Fruit fly (Drosophila melanogaster): ENCODE measurements around the gene CG31601.

Gene CG31601

DNA sequence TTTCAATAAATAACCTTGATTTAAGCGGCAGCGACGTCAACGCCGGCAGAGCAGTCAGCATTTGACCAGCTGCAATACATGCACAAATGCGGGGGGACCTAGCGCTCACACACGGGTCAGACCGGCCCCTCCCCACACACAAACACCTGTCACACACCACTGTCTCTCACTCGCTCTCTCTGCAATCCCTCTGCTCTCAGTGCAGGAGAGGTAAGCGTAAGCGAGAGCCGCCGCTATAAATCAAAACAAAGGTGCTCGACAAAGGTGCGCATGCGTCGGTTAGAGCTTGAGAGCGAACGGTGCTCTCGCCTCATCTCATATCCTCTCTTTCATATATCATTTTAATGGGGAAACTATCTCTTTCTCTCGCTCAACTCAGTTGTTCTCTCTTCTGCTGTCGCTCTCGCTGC is 24.8 kb downstream of the CG31601 start, which contains the start of gene tio:
Gene tio (plus strand): TSS at position 348 of the 410 bp plus-strand sequence.
- no peak for TF ChIP-seq lola (GFP tag; optimal IDR thresholded peaks at IDR 0.05)
- no peak for TF ChIP-seq CG43689 (GFP tag; IDR thresholded peaks at IDR 0.05)
- peak; percentile 51; the same call in 1 of the 2 replicates for TF ChIP-seq CG32532 (GFP tag; IDR thresholded peaks at IDR 0.05)
- TF ChIP-seq Atf6 (GFP tag; IDR thresholded peaks at IDR 0.05) = 0 out of 2 replicates have a peak, but pooled peaks have one; percentile 23
- no peak for TF ChIP-seq CG31365 (tag; optimal IDR thresholded peaks at IDR 0.05)
- TF ChIP-seq Drgx (GFP tag; IDR thresholded peaks at IDR 0.05) = 0 out of 2 replicates have a peak, but pooled peaks have one; percentile 36
- TF ChIP-seq z (GFP tag; IDR thresholded peaks at IDR 0.05) = peak; percentile 84
- peak; percentile 83 for TF ChIP-seq Med (GFP tag)
- no peak for TF ChIP-seq eve (GFP tag; optimal IDR thresholded peaks at IDR 0.05)
- TF ChIP-seq pb (GFP tag; optimal IDR thresholded peaks at IDR 0.05) = peak; percentile 17
- TF ChIP-seq sim (GFP tag; IDR thresholded peaks at IDR 0.05) = 0 out of 2 replicates have a peak, but pooled peaks have one; percentile 20
- peak; percentile 43 for TF ChIP-seq HLHmδ (GFP tag; optimal IDR thresholded peaks at IDR 0.05)
- peak; percentile 58 for TF ChIP-seq CG15601 (tag; optimal IDR thresholded peaks at IDR 0.05)
- peak; percentile 76 for TF ChIP-seq zen2 (GFP tag; IDR thresholded peaks at IDR 0.05; ENCODE audit: partially characterized antibody)
- TF ChIP-seq CG3163 (GFP tag; optimal IDR thresholded peaks at IDR 0.05) = peak; percentile 77
- TF ChIP-seq pros (GFP tag; optimal IDR thresholded peaks at IDR 0.05) = no peak
- TF ChIP-seq HLH4C (GFP tag; IDR thresholded peaks at IDR 0.05; ENCODE audit: partially characterized antibody) = no peak
- peak; percentile 81 for TF ChIP-seq Nf-YC (tag; optimal IDR thresholded peaks at IDR 0.05)
- peak; percentile 30; the same call in 1 of the 2 replicates for TF ChIP-seq CG9932 (GFP tag; IDR thresholded peaks at IDR 0.05)
- peak; percentile 32 for TF ChIP-seq Neu2 (GFP tag; optimal IDR thresholded peaks at IDR 0.05; ENCODE audit: borderline replicate concordance)
- TF ChIP-seq pan (optimal IDR thresholded peaks at IDR 0.05) = no peak
- TF ChIP-seq pan (GFP tag; optimal IDR thresholded peaks at IDR 0.05 in 1 of 2, IDR thresholded peaks at IDR 0.05 in 1 of 2) = no peak
- TF ChIP-seq nau (GFP tag; optimal IDR thresholded peaks at IDR 0.05) = peak; percentile 22
- TF ChIP-seq yki (optimal IDR thresholded peaks at IDR 0.05) = peak; percentile 99
- TF ChIP-seq chn (GFP tag; optimal IDR thresholded peaks at IDR 0.05) = peak; percentile 19
- peak; percentile 44 for TF ChIP-seq sens (GFP tag)
- no peak for TF ChIP-seq CG14710 (tag; optimal IDR thresholded peaks at IDR 0.05)
- peak; percentile 98 for TF ChIP-seq chinmo (GFP tag; IDR thresholded peaks at IDR 0.05; ENCODE audit: partially characterized antibody)
- TF ChIP-seq hb (GFP tag; IDR thresholded peaks at IDR 0.05; ENCODE audit: partially characterized antibody) = no peak
- peak; percentile 95 for TF ChIP-seq Adf1 (GFP tag; IDR thresholded peaks at IDR 0.05)
- TF ChIP-seq wdn (GFP tag; IDR thresholded peaks at IDR 0.05) = no peak
- TF ChIP-seq tll (GFP tag; optimal IDR thresholded peaks at IDR 0.05) = peak in 1 of 2 experiments; percentile 18
- peak in 1 of 2 experiments; percentile 41 for TF ChIP-seq Hr78 (GFP tag; optimal IDR thresholded peaks at IDR 0.05)
- no peak for TF ChIP-seq CG7786 (GFP tag; optimal IDR thresholded peaks at IDR 0.05)
- TF ChIP-seq lab (GFP tag; optimal IDR thresholded peaks at IDR 0.05) = no peak
- no peak for TF ChIP-seq crc (GFP tag; optimal IDR thresholded peaks at IDR 0.05)
- TF ChIP-seq CG2129 (GFP tag; IDR thresholded peaks at IDR 0.05; ENCODE audit: partially characterized antibody) = peak; percentile 26; the same call in 1 of the 2 replicates
- peak; percentile 71; the same call in 3 of the 4 replicates for TF ChIP-seq Dll (GFP tag; IDR thresholded peaks at IDR 0.05; ENCODE audit: partially characterized antibody)
- TF ChIP-seq lbe (GFP tag; optimal IDR thresholded peaks at IDR 0.05) = peak; percentile 60
- TF ChIP-seq maf-S (GFP tag; optimal IDR thresholded peaks at IDR 0.05) = no peak
- no peak for TF ChIP-seq Oli (tag; optimal IDR thresholded peaks at IDR 0.05)
- no peak for TF ChIP-seq Lim3 (GFP tag; IDR thresholded peaks at IDR 0.05)
- peak; percentile 46 for TF ChIP-seq vvl (GFP tag; IDR thresholded peaks at IDR 0.05)
- peak; percentile 91 for TF ChIP-seq kah (GFP tag; optimal IDR thresholded peaks at IDR 0.05)
- TF ChIP-seq tna (GFP tag; IDR thresholded peaks at IDR 0.05; ENCODE audit: partially characterized antibody) = peak; percentile 35; the same call in 1 of the 2 replicates
- TF ChIP-seq Doc3 (GFP tag; IDR thresholded peaks at IDR 0.05; ENCODE audit: partially characterized antibody) = peak; percentile 62; the same call in 2 of the 3 replicates
- TF ChIP-seq Trl (optimal IDR thresholded peaks at IDR 0.05) = peak; percentile 99 to 100
- TF ChIP-seq Trl (GFP tag; optimal IDR thresholded peaks at IDR 0.05) = peak; percentile 84
- TF ChIP-seq Dref (GFP tag; IDR thresholded peaks at IDR 0.05) = no peak
- peak; percentile 58; the same call in 1 of the 2 replicates for TF ChIP-seq bowl (GFP tag; IDR thresholded peaks at IDR 0.05)
